Worm (Caenorhabditis elegans): ENCODE measurements around the gene C56C10.6.

DNA sequence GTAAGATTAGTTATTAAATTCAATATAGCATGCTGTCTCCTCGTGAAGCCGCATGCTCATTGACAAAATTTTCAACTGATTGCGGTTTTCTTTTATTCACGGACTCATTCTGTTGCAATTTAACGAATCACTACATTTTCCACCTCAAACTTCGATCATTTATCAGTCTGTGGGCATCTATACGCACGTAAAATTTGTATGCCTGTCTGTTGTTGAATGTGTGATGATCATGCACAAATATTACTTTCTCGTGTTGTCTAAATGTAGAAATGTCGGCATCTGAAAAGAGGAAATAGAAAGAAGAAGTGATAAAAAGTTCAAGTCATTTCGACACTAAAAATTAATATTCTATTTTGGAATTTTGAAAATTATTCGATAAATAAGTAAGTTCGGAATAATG is 31.4 kb upstream of the C56C10.6 start:
- TF ChIP-seq him-1 (tag; optimal IDR thresholded peaks at IDR 0.05) (no peak), W03F9.2 (tag; optimal IDR thresholded peaks at IDR 0.05) (no peak)
